Worm (Caenorhabditis elegans): ENCODE data around the gene ZK742.7.

- TF ChIP-seq ama-1 (optimal IDR thresholded peaks at IDR 0.05), result no peak
- TF ChIP-seq ceh-13 (GFP tag; optimal IDR thresholded peaks at IDR 0.05), result no peak
These were observed 36.3 kb upstream of the ZK742.7 start for ce11 chrV:7761906-7762305.
